Fruit fly (Drosophila melanogaster): ENCODE results near the gene Cht11.

Cht11 gene

DNA sequence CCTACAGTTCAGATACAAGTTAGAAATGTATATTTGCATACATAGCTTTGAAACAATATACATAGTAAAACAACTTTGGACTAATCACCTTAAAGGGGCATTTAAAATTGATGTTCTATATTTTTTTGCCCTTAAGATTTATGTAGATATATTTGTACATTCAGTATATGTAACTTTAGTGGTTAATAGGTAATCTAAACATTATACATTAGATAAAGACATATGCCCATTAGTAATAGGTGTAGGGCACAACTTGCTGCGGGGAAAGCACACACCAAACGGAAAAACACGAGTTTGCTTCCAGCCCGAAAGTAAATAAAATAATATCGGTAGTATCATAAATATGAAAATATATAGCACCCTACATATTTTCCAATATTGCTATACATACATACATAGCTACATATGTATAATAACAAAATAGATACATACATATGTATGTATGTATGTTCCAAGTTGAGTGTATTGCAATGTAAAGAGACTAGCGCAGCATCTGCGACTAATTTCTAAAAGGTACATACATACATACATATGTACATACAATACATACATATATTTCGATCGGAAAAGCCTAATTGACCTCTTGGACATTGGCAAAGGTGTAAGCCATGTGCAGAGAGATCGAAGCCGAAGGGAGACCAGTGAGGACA, 14.1 kb upstream of the Cht11 start, which contains the start of gene CG43736 (continued):
- TF ChIP-seq insv (GFP tag; optimal IDR thresholded peaks at IDR 0.05) (peak in 1 of 2 experiments; percentile 67), CG14965 (GFP tag; optimal IDR thresholded peaks at IDR 0.05; ENCODE audit: borderline replicate concordance) (peak; percentile 32), NFAT (GFP tag; IDR thresholded peaks at IDR 0.05) (peak; percentile 68; the same call in 1 of the 2 replicates), stwl (tag; optimal IDR thresholded peaks at IDR 0.05) (peak; percentile 26), Mes4 (GFP tag; optimal IDR thresholded peaks at IDR 0.05) (peak; percentile 89), Lhr (GFP tag; optimal IDR thresholded peaks at IDR 0.05) (peak; percentile 84), CG32767 (GFP tag; IDR thresholded peaks at IDR 0.05) (peak; percentile 82), HmgZ (tag; optimal IDR thresholded peaks at IDR 0.05) (peak; percentile 95), CG3065 (GFP tag; optimal IDR thresholded peaks at IDR 0.05) (peak; percentile 72), Rx (GFP tag; IDR thresholded peaks at IDR 0.05) (peak; percentile 62; the same call in 1 of the 2 replicates), Doc2 (GFP tag; IDR thresholded peaks at IDR 0.05) (0 out of 2 replicates have a peak, but pooled peaks have one; percentile 39), CG17802 (tag; optimal IDR thresholded peaks at IDR 0.05) (peak; percentile 75), CG15011 (GFP tag; optimal IDR thresholded peaks at IDR 0.05) (peak; percentile 95), hb (GFP tag; IDR thresholded peaks at IDR 0.05; ENCODE audit: partially characterized antibody) (no peak), nom (GFP tag; optimal IDR thresholded peaks at IDR 0.05) (peak; percentile 83), Nf-YC (tag; optimal IDR thresholded peaks at IDR 0.05) (peak; percentile 90), E2f2 (GFP tag; IDR thresholded peaks at IDR 0.05) (peak; percentile 57; the same call in 1 of the 2 replicates), CG6813 (GFP tag; optimal IDR thresholded peaks at IDR 0.05) (peak; percentile 94), CG10565 (GFP tag; optimal IDR thresholded peaks at IDR 0.05) (peak; percentile 68), CG6654 (GFP tag; optimal IDR thresholded peaks at IDR 0.05) (peak; percentile 86), CG17612 (GFP tag; IDR thresholded peaks at IDR 0.05) (peak; percentile 83), CG10274 (GFP tag; optimal IDR thresholded peaks at IDR 0.05) (peak; percentile 99), CG10979 (tag; optimal IDR thresholded peaks at IDR 0.05) (peak; percentile 97), CG12942 (GFP tag; optimal IDR thresholded peaks at IDR 0.05) (peak; percentile 91), CG18262 (tag; optimal IDR thresholded peaks at IDR 0.05) (peak; percentile 98), shn (GFP tag; optimal IDR thresholded peaks at IDR 0.05) (peak; percentile 93), slbo (GFP tag; IDR thresholded peaks at IDR 0.05) (peak; percentile 91), CG7786 (GFP tag; optimal IDR thresholded peaks at IDR 0.05) (peak; percentile 93), Sry-β (GFP tag; optimal IDR thresholded peaks at IDR 0.05) (peak; percentile 63), CG11723 (GFP tag; optimal IDR thresholded peaks at IDR 0.05) (peak; percentile 91), jumu (GFP tag; optimal IDR thresholded peaks at IDR 0.05) (peak; percentile 92), nau (GFP tag; optimal IDR thresholded peaks at IDR 0.05) (peak; percentile 95), z (GFP tag; IDR thresholded peaks at IDR 0.05) (no peak), seq (GFP tag; IDR thresholded peaks at IDR 0.05) (peak; percentile 90), tio (GFP tag; optimal IDR thresholded peaks at IDR 0.05) (peak; percentile 93), psq (GFP tag; optimal IDR thresholded peaks at IDR 0.05) (no peak), Atf-2 (GFP tag; optimal IDR thresholded peaks at IDR 0.05) (peak; percentile 93), rib (GFP tag; IDR thresholded peaks at IDR 0.05) (peak; percentile 70; the same call in 1 of the 2 replicates), CG2678 (tag; optimal IDR thresholded peaks at IDR 0.05) (peak; percentile 99), tna (GFP tag; IDR thresholded peaks at IDR 0.05; ENCODE audit: partially characterized antibody) (no peak), CG2889 (GFP tag; IDR thresholded peaks at IDR 0.05) (peak; percentile 69), dan (GFP tag; IDR thresholded peaks at IDR 0.05) (no peak; the same call in 1 of the 2 replicates), dati (GFP tag; IDR thresholded peaks at IDR 0.05) (no peak), ERR (GFP tag; optimal IDR thresholded peaks at IDR 0.05) (peak; percentile 75), trem (tag; optimal IDR thresholded peaks at IDR 0.05) (peak; percentile 94), Fer3 (tag; optimal IDR thresholded peaks at IDR 0.05) (peak; percentile 96), CG1832 (GFP tag; optimal IDR thresholded peaks at IDR 0.05) (no peak), CG16863 (GFP tag; optimal IDR thresholded peaks at IDR 0.05) (peak; percentile 91), CG15601 (tag; optimal IDR thresholded peaks at IDR 0.05) (peak; percentile 95)
